Worm (Caenorhabditis elegans) whole organism, L4 larva: ENCODE data around the gene ints-5.

Experiments used
- R02D3.7 ChIP-seq: fragments of 150-350 bp; sonication (generic microtip); optimal IDR thresholded peaks from 3 replicates; lab custom pipeline; 2014; ENCODE audit warnings: missing biosample characterization, missing genetic modification characterization
- ama-1 ChIP-seq: fragments of 150-350 bp; optimal IDR thresholded peaks from 2 replicates; lab custom pipeline; 2014; ENCODE audit warnings: inconsistent platforms, mixed read lengths
- mes-2 ChIP-seq: sonication (generic microtip); optimal IDR thresholded peaks from 2 replicates; lab custom pipeline; 2016; ENCODE audit warnings: missing genotype, mild to moderate bottlenecking, missing genetic modification characterization, missing compliant biosample characterization; ENCODE audit not compliant: poor library complexity, severe bottlenecking
- nhr-10 ChIP-seq: fragments of 150-350 bp; optimal IDR thresholded peaks from 2 replicates; lab custom pipeline; 2014; ENCODE audit warnings: missing biosample characterization, missing genetic modification characterization
- pqm-1 ChIP-seq: sonication (generic microtip); optimal IDR thresholded peaks from 2 replicates; lab custom pipeline; 2017; ENCODE audit warnings: missing biosample characterization, missing genetic modification characterization

- TF ChIP-seq pqm-1 (tag; lab: Kevin White, UChicago) (no peak), mes-2 (no peak), R02D3.7 (tag; lab: Kevin White, UChicago) (no peak), nhr-10 (tag; lab: Kevin White, UChicago) (no peak), ama-1 (lab: Kevin White, UChicago) (no peak)
These were observed 42.4 kb downstream of the ints-5 start for ce11 chrV:18576128-18576527.
